Worm (Caenorhabditis elegans): ENCODE results near the gene fipr-5.

- TF ChIP-seq mls-2 (tag; optimal IDR thresholded peaks at IDR 0.05) (no peak), nhr-237 (tag; optimal IDR thresholded peaks at IDR 0.05) (no peak)
Observed at ce11 chrV:10227333-10227732, 6.1 kb upstream of the fipr-5 start, which contains the start of gene ttr-19.
